Fruit fly (Drosophila melanogaster) whole organism, embryonic: Measurements from ENCODE around the gene CG14818.

Source experiments
- ATbp ChIP-seq: fragments of 200-800 bp; sonication (Bioruptor generic); optimal IDR thresholded peaks from 2 replicates; lab custom pipeline; 2017; ENCODE audit warnings: missing biosample characterization, mild to moderate bottlenecking, missing genetic modification characterization, missing genetic modification reagents
- Ada2b ChIP-seq: fragments of 200-800 bp; sonication (Bioruptor generic); IDR thresholded peaks from 2 replicates; pipeline ENCODE4 v1.3.6; 2022; ENCODE audit warnings: missing biosample characterization, missing genetic modification characterization
- Asciz ChIP-seq: fragments of 200-800 bp; sonication (Bioruptor generic); optimal IDR thresholded peaks from 2 replicates; lab custom pipeline; 2017; ENCODE audit warnings: missing biosample characterization, mild to moderate bottlenecking, missing genetic modification characterization, missing genetic modification reagents
- B-H1 ChIP-seq: fragments of 200-800 bp; sonication (Bioruptor generic); IDR thresholded peaks from 3 replicates; pipeline ENCODE4 v1.3.6; 2022; ENCODE audit warnings: missing biosample characterization, missing genetic modification characterization
- CG10543 ChIP-seq: fragments of 200-800 bp; sonication (Bioruptor generic); optimal IDR thresholded peaks from 3 replicates; lab custom pipeline; 2017; ENCODE audit warnings: missing biosample characterization, mild to moderate bottlenecking, missing genetic modification characterization, moderate library complexity
- CG11456 ChIP-seq: fragments of 200-800 bp; sonication (Bioruptor generic); IDR thresholded peaks from 3 replicates; pipeline ENCODE4 v1.3.6; 2022; ENCODE audit warnings: missing biosample characterization, missing genetic modification characterization
- CG12236 ChIP-seq: fragments of 200-800 bp; sonication (Bioruptor generic); optimal IDR thresholded peaks from 2 replicates; lab custom pipeline; 2016; ENCODE audit warnings: missing biosample characterization, missing genetic modification characterization
- CG12769 ChIP-seq: fragments of 200-800 bp; sonication (Bioruptor generic); optimal IDR thresholded peaks from 2 replicates; lab custom pipeline; 2019; ENCODE audit warnings: missing biosample characterization, mild to moderate bottlenecking, missing genetic modification characterization, moderate library complexity
- CG13296 ChIP-seq: fragments of 200-800 bp; sonication (Bioruptor generic); optimal IDR thresholded peaks from 3 replicates; lab custom pipeline; 2018; ENCODE audit warnings: missing biosample characterization, mild to moderate bottlenecking, missing genetic modification characterization
- CG13775 ChIP-seq: fragments of 200-800 bp; sonication (Bioruptor generic); optimal IDR thresholded peaks from 3 replicates; lab custom pipeline; 2017; ENCODE audit warnings: missing biosample characterization, mild to moderate bottlenecking, missing genetic modification characterization
- CG18262 ChIP-seq: fragments of 200-800 bp; optimal IDR thresholded peaks from 3 replicates; lab custom pipeline; 2019; ENCODE audit warnings: missing biosample characterization, mild to moderate bottlenecking, missing genetic modification characterization, moderate library complexity
- CG2199 ChIP-seq: fragments of 200-800 bp; sonication (Bioruptor generic); IDR thresholded peaks from 3 replicates; pipeline ENCODE4 v1.3.6; 2022; ENCODE audit warnings: missing biosample characterization, missing genetic modification characterization
- CG2678 ChIP-seq: fragments of 200-800 bp; sonication (Bioruptor generic); optimal IDR thresholded peaks from 3 replicates; lab custom pipeline; 2019; ENCODE audit warnings: missing biosample characterization, mild to moderate bottlenecking, missing genetic modification characterization, moderate library complexity
- CG2889 ChIP-seq: fragments of 200-800 bp; sonication (Bioruptor generic); IDR thresholded peaks from 3 replicates; pipeline ENCODE4 v1.3.6; 2022; ENCODE audit warnings: missing biosample characterization, missing genetic modification characterization
- CG30403 ChIP-seq: fragments of 200-800 bp; sonication (Bioruptor generic); optimal IDR thresholded peaks from 3 replicates; lab custom pipeline; 2016; ENCODE audit warnings: missing biosample characterization, missing genetic modification characterization
- CG3163 ChIP-seq: fragments of 200-800 bp; sonication (Bioruptor generic); optimal IDR thresholded peaks from 3 replicates; lab custom pipeline; 2016; ENCODE audit warnings: missing biosample characterization, missing genetic modification characterization
- CG34376 ChIP-seq: fragments of 200-800 bp; sonication (Bioruptor generic); optimal IDR thresholded peaks from 2 replicates; lab custom pipeline; 2018; ENCODE audit warnings: missing biosample characterization, mild to moderate bottlenecking, missing genetic modification characterization
- CG43689 ChIP-seq: fragments of 200-800 bp; sonication (Bioruptor generic); IDR thresholded peaks from 2 replicates; pipeline ENCODE4 v1.3.6; 2022; ENCODE audit warnings: missing biosample characterization, missing genetic modification characterization
- CG4617 ChIP-seq: fragments of 200-800 bp; sonication (Bioruptor generic); optimal IDR thresholded peaks from 3 replicates; lab custom pipeline; 2016; ENCODE audit warnings: missing biosample characterization, missing genetic modification characterization, borderline replicate concordance
- CG6175 ChIP-seq: fragments of 200-800 bp; sonication (Bioruptor generic); IDR thresholded peaks from 3 replicates; pipeline ENCODE4 v1.3.6; 2022; ENCODE audit warnings: missing biosample characterization, missing genetic modification characterization
- CG6791 ChIP-seq: fragments of 200-800 bp; sonication (Bioruptor generic); IDR thresholded peaks from 3 replicates; pipeline ENCODE4 v1.3.6; 2022; ENCODE audit warnings: missing biosample characterization, missing genetic modification characterization; ENCODE audit not compliant: partially characterized antibody
- CG7928 ChIP-seq: fragments of 200-800 bp; sonication (Bioruptor generic); optimal IDR thresholded peaks from 2 replicates; lab custom pipeline; 2017; ENCODE audit warnings: missing biosample characterization, mild to moderate bottlenecking, missing genetic modification characterization
- CG7963 ChIP-seq: fragments of 200-800 bp; sonication (Bioruptor generic); IDR thresholded peaks from 3 replicates; pipeline ENCODE4 v1.3.6; 2022; ENCODE audit warnings: missing biosample characterization, missing genetic modification characterization; ENCODE audit not compliant: partially characterized antibody
- CG9215 ChIP-seq: fragments of 200-800 bp; sonication (Bioruptor generic); IDR thresholded peaks from 2 replicates; pipeline ENCODE4 v1.3.6; 2022; ENCODE audit warnings: missing biosample characterization, missing genetic modification characterization
- CG9727 ChIP-seq: fragments of 200-800 bp; sonication (Bioruptor generic); optimal IDR thresholded peaks from 3 replicates; lab custom pipeline; 2017; ENCODE audit warnings: missing biosample characterization, mild to moderate bottlenecking, missing genetic modification characterization
- CG9932 ChIP-seq: fragments of 200-800 bp; sonication (Bioruptor generic); IDR thresholded peaks from 2 replicates; pipeline ENCODE4 v1.3.6; 2022; ENCODE audit warnings: missing biosample characterization, missing genetic modification characterization
- CkIIα-i1 ChIP-seq: fragments of 200-800 bp; sonication (Bioruptor generic); IDR thresholded peaks from 2 replicates; pipeline ENCODE4 v1.3.6; 2022; ENCODE audit warnings: missing biosample characterization, missing genetic modification characterization
- Fer1 ChIP-seq: fragments of 200-800 bp; sonication (Bioruptor generic); optimal IDR thresholded peaks from 2 replicates; lab custom pipeline; 2017; ENCODE audit warnings: missing biosample characterization, mild to moderate bottlenecking, missing genetic modification characterization
- Hr51 ChIP-seq, 2 experiments: fragments of 200-800 bp; sonication (Bioruptor generic); optimal IDR thresholded peaks; 2 replicates in 1 of 2; 3 replicates in 1 of 2; lab custom pipeline; 2016 to 2018; ENCODE audit warnings: missing biosample characterization in 2 of 2, missing genetic modification characterization in 2 of 2, mild to moderate bottlenecking in 1 of 2, moderate library complexity in 1 of 2
- MBD-R2 ChIP-seq: fragments of 200-800 bp; sonication (Bioruptor generic); IDR thresholded peaks from 2 replicates; pipeline ENCODE4 v1.3.6; 2022; ENCODE audit warnings: missing biosample characterization, missing genetic modification characterization
- Mrtf ChIP-seq: fragments of 200-800 bp; sonication (Bioruptor generic); IDR thresholded peaks from 3 replicates; pipeline ENCODE4 v1.3.6; 2022; ENCODE audit warnings: missing biosample characterization, missing genetic modification characterization
- Nf-YA ChIP-seq: fragments of 200-800 bp; sonication (Bioruptor generic); IDR thresholded peaks from 2 replicates; pipeline ENCODE4 v1.3.6; 2022; ENCODE audit warnings: missing biosample characterization, missing genetic modification characterization
- Oaz ChIP-seq: fragments of 200-800 bp; sonication (Bioruptor generic); IDR thresholded peaks from 2 replicates; pipeline ENCODE4 v1.3.6; 2022; ENCODE audit warnings: missing biosample characterization, missing genetic modification characterization
- PHDP ChIP-seq: fragments of 200-800 bp; sonication (Bioruptor generic); optimal IDR thresholded peaks from 3 replicates; lab custom pipeline; 2018; ENCODE audit warnings: missing biosample characterization, mild to moderate bottlenecking, missing genetic modification characterization, moderate library complexity
- bab2 ChIP-seq: fragments of 200-800 bp; sonication (Bioruptor generic); optimal IDR thresholded peaks from 2 replicates; lab custom pipeline; 2016; ENCODE audit warnings: missing biosample characterization, missing genetic modification characterization
- crol ChIP-seq: fragments of 200-800 bp; sonication (Bioruptor generic); IDR thresholded peaks from 2 replicates; pipeline ENCODE4 v1.3.6; 2022; ENCODE audit warnings: missing biosample characterization, missing genetic modification characterization
- disco-r ChIP-seq: fragments of 200-800 bp; sonication (Bioruptor generic); optimal IDR thresholded peaks from 2 replicates; lab custom pipeline; 2016; ENCODE audit warnings: missing biosample characterization, missing genetic modification characterization
- emc ChIP-seq: fragments of 200-800 bp; sonication (Bioruptor generic); optimal IDR thresholded peaks from 2 replicates; lab custom pipeline; 2016; ENCODE audit warnings: missing biosample characterization, missing genetic modification characterization
- fu2 ChIP-seq: fragments of 200-800 bp; sonication (Bioruptor generic); optimal IDR thresholded peaks from 2 replicates; lab custom pipeline; 2016; ENCODE audit warnings: missing biosample characterization, missing genetic modification characterization
- gem ChIP-seq: fragments of 200-800 bp; sonication (Bioruptor generic); optimal IDR thresholded peaks from 2 replicates; lab custom pipeline; 2019; ENCODE audit warnings: missing biosample characterization, mild to moderate bottlenecking, missing genetic modification characterization, moderate library complexity
- grn ChIP-seq: fragments of 200-800 bp; sonication (Bioruptor generic); optimal IDR thresholded peaks from 3 replicates; lab custom pipeline; 2017; ENCODE audit warnings: missing biosample characterization, missing genetic modification characterization
- gsb-n ChIP-seq: fragments of 200-800 bp; sonication (Bioruptor generic); optimal IDR thresholded peaks from 3 replicates; lab custom pipeline; 2018; ENCODE audit warnings: missing biosample characterization, mild to moderate bottlenecking, missing genetic modification characterization
- knrl ChIP-seq: fragments of 200-800 bp; sonication (Bioruptor generic); IDR thresholded peaks from 3 replicates; pipeline ENCODE4 v1.3.6; 2022; ENCODE audit warnings: missing biosample characterization, missing genetic modification characterization; ENCODE audit not compliant: partially characterized antibody
- mam ChIP-seq: fragments of 200-800 bp; sonication (Bioruptor generic); optimal IDR thresholded peaks from 3 replicates; lab custom pipeline; 2016; ENCODE audit warnings: missing biosample characterization, missing genetic modification characterization
- onecut ChIP-seq: fragments of 200-800 bp; sonication (Bioruptor generic); IDR thresholded peaks from 2 replicates; pipeline ENCODE4 v1.3.6; 2022; ENCODE audit warnings: missing biosample characterization, missing genetic modification characterization
- ro ChIP-seq: fragments of 200-800 bp; sonication (Bioruptor generic); IDR thresholded peaks from 2 replicates; pipeline ENCODE4 v1.3.6; 2022; ENCODE audit warnings: missing biosample characterization, missing genetic modification characterization
- so ChIP-seq: fragments of 200-800 bp; sonication (Bioruptor generic); IDR thresholded peaks from 3 replicates; pipeline ENCODE4 v1.3.6; 2022; ENCODE audit warnings: missing biosample characterization, missing genetic modification characterization
- stwl ChIP-seq: fragments of 200-800 bp; sonication (Bioruptor generic); optimal IDR thresholded peaks from 3 replicates; lab custom pipeline; 2018; ENCODE audit warnings: missing biosample characterization, mild to moderate bottlenecking, missing genetic modification characterization, moderate library complexity
- trh ChIP-seq: fragments of 200-800 bp; sonication (Bioruptor generic); optimal IDR thresholded peaks from 2 replicates; lab custom pipeline; 2016; ENCODE audit warnings: missing biosample characterization, missing genetic modification characterization
- tx ChIP-seq: fragments of 200-800 bp; sonication (Bioruptor generic); optimal IDR thresholded peaks from 2 replicates; lab custom pipeline; 2016; ENCODE audit warnings: missing biosample characterization, missing genetic modification characterization

CG14818 gene

DNA sequence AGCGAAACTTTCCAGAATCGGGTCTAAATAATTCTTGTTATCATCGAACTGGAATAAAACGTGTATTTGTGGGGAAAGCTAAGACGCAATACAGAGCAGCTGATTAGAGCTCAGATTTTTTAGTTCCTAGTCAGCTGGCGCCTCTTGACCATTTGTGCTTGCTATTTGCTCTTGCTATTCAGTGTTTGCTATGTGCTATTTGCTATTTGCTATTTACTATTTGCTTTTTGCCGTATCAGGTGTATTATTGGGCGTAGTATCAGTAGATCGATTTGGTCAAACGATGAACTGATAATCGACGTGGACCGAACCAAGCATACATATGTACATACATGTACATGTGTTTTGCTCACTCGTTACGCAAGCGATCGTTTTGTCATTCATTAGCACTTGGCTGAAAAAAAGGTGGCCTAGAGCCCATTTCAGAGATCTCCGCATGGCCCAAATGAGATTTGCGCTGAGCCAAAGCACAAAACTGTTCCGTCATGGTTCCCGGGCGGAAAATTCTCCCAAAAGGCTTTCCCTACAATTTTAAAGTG is 34.1 kb downstream of the CG14818 start (continued):
- TF ChIP-seq CG6791 = no peak
- TF ChIP-seq Asciz (GFP tag; lab: Kevin White, UChicago) = peak; percentile 55
- TF ChIP-seq gsb-n = peak; percentile 34
- TF ChIP-seq ro = no peak
- TF ChIP-seq B-H1 (GFP tag; lab: Robert Waterston, UW) = peak; percentile 31; the same call in 1 of the 3 replicates
- peak; percentile 49 for TF ChIP-seq CG3163 (GFP tag; lab: Kevin White, UChicago)
- peak; percentile 35; the same call in 1 of the 2 replicates for TF ChIP-seq CG9932 (GFP tag; lab: Robert Waterston, UW)
- TF ChIP-seq CG12236 = peak; percentile 54
- peak in 1 of 2 experiments; percentile 7 for TF ChIP-seq Hr51 (GFP tag; optimal IDR thresholded peaks at IDR 0.05; lab: Kevin White, UChicago)
- TF ChIP-seq Nf-YA (GFP tag; lab: Robert Waterston, UW) = peak; percentile 34; the same call in 1 of the 2 replicates
- peak; percentile 67 for TF ChIP-seq Fer1 (GFP tag; lab: Kevin White, UChicago)
- peak; percentile 44; the same call in 1 of the 2 replicates for TF ChIP-seq CG43689
- peak; percentile 80 for TF ChIP-seq CG10543 (GFP tag; lab: Kevin White, UChicago)
- TF ChIP-seq CkIIα-i1 (GFP tag; lab: Robert Waterston, UW) = no peak
- no peak for TF ChIP-seq Oaz (GFP tag; lab: Robert Waterston, UW)
- peak; percentile 0 for TF ChIP-seq disco-r (GFP tag; lab: Kevin White, UChicago)
- TF ChIP-seq so (GFP tag; lab: Robert Waterston, UW) = 0 out of 3 replicates have a peak, but pooled peaks have one; percentile 43
- TF ChIP-seq CG9727 (GFP tag; lab: Kevin White, UChicago) = peak; percentile 53
- peak; percentile 67 for TF ChIP-seq PHDP (tag; lab: Kevin White, UChicago)
- TF ChIP-seq Mrtf (GFP tag; lab: Robert Waterston, UW) = no peak
- peak; percentile 11 for TF ChIP-seq CG18262
- no peak for TF ChIP-seq knrl
- peak; percentile 61; the same call in 1 of the 3 replicates for TF ChIP-seq CG6175
- TF ChIP-seq CG2199 (GFP tag; lab: Robert Waterston, UW) = no peak
- TF ChIP-seq CG7963 (GFP tag; lab: Robert Waterston, UW) = no peak
- TF ChIP-seq tx = peak; percentile 54
- peak; percentile 41 for TF ChIP-seq mam (GFP tag; lab: Kevin White, UChicago)
- peak; percentile 19; the same call in 1 of the 2 replicates for TF ChIP-seq onecut (GFP tag; lab: Robert Waterston, UW)
- peak; percentile 26; the same call in 1 of the 2 replicates for TF ChIP-seq MBD-R2 (GFP tag; lab: Robert Waterston, UW)
- peak; percentile 64 for TF ChIP-seq ATbp
- peak; percentile 63 for TF ChIP-seq gem
- TF ChIP-seq crol = no peak
- peak; percentile 59; the same call in 1 of the 3 replicates for TF ChIP-seq CG11456
- peak; percentile 68 for TF ChIP-seq CG2678 (tag; lab: Kevin White, UChicago)
- TF ChIP-seq grn (GFP tag; lab: Kevin White, UChicago) = peak; percentile 51
- no peak for TF ChIP-seq CG30403
- TF ChIP-seq CG13296 = peak; percentile 65
- peak; percentile 73 for TF ChIP-seq CG34376 (GFP tag; lab: Kevin White, UChicago)
- TF ChIP-seq CG2889 (GFP tag; lab: Robert Waterston, UW) = no peak
- peak; percentile 84 for TF ChIP-seq bab2 (GFP tag; lab: Kevin White, UChicago)
- TF ChIP-seq CG7928 (GFP tag; lab: Kevin White, UChicago) = peak; percentile 24
- no peak for TF ChIP-seq stwl (tag; lab: Kevin White, UChicago)
- peak; percentile 23 for TF ChIP-seq fu2 (GFP tag; lab: Kevin White, UChicago)
- no peak for TF ChIP-seq CG4617
- 0 out of 2 replicates have a peak, but pooled peaks have one; percentile 12 for TF ChIP-seq CG9215 (GFP tag; lab: Robert Waterston, UW)
- TF ChIP-seq CG12769 = peak; percentile 74
- TF ChIP-seq trh (GFP tag; lab: Kevin White, UChicago) = peak; percentile 24
- no peak for TF ChIP-seq emc
- TF ChIP-seq Ada2b (GFP tag; lab: Robert Waterston, UW) = peak; percentile 33; the same call in 1 of the 2 replicates
- peak; percentile 6 for TF ChIP-seq CG13775 (GFP tag; lab: Kevin White, UChicago)
